Worm (Caenorhabditis elegans): Measurements from ENCODE around the gene wht-3.

wht-3 gene

ce11 chrIII:4194349-4195110 is 43.1 kb upstream of the wht-3 start:
- no peak for TF ChIP-seq nhr-23 (tag; optimal IDR thresholded peaks at IDR 0.05)
- peak; percentile 19 for TF ChIP-seq lin-13 (GFP tag; optimal IDR thresholded peaks at IDR 0.05)
- TF ChIP-seq nhr-129 (tag; optimal IDR thresholded peaks at IDR 0.05), result no peak
- TF ChIP-seq R02D3.7 (tag; optimal IDR thresholded peaks at IDR 0.05), result no peak

DNA sequence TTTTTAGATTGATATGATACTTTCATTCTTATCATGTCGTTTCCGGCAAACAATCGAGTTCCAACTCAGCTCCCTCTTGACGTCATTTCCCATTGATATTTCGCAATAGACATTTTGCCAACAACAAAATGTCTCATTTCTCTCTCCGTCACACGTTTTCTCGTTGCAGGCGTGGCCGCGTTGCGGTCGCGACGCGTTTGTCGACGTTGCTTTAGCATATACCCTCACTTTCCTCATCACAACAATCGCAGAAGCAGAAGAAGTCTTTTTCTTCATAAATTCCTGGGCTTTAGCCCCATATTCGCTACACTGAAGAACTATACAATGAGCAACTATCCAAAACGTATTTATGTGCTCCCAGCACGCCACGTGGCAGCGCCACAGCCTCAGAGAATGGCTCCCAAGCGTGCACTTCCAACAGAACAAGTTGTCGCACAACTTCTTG is 42.3 kb upstream of the wht-3 start, which contains the start of gene xbp-1:
xbp-1 (plus strand) TSS at position 151 of the 445 bp plus-strand sequence.
- TF ChIP-seq alr-1 (tag; optimal IDR thresholded peaks at IDR 0.05), result peak; percentile 31
- peak; percentile 78 for TF ChIP-seq sma-3 (GFP tag; optimal IDR thresholded peaks at IDR 0.05)
- peak; percentile 89 for TF ChIP-seq nhr-21 (tag; optimal IDR thresholded peaks at IDR 0.05)
- TF ChIP-seq unc-55 (GFP tag; optimal IDR thresholded peaks at IDR 0.05), result peak; percentile 96
- TF ChIP-seq ceh-82 (tag; optimal IDR thresholded peaks at IDR 0.05), result no peak
- TF ChIP-seq nhr-129 (tag; optimal IDR thresholded peaks at IDR 0.05), result peak; percentile 97
- no peak for TF ChIP-seq R02D3.7 (tag; optimal IDR thresholded peaks at IDR 0.05)
- peak; percentile 64 for TF ChIP-seq blmp-1 (tag; optimal IDR thresholded peaks at IDR 0.05; ENCODE audit: insufficient read depth)
- peak; percentile 80 for TF ChIP-seq sem-4 (tag; optimal IDR thresholded peaks at IDR 0.05)
- TF ChIP-seq ceh-16 (tag; optimal IDR thresholded peaks at IDR 0.05), result no peak
- no peak for TF ChIP-seq nhr-237 (tag; optimal IDR thresholded peaks at IDR 0.05)
- TF ChIP-seq Y55F3AM.14 (GFP tag; optimal IDR thresholded peaks at IDR 0.05), result peak; percentile 81
- no peak for TF ChIP-seq dmd-4 (tag; optimal IDR thresholded peaks at IDR 0.05)
- no peak for TF ChIP-seq nhr-12 (tag; optimal IDR thresholded peaks at IDR 0.05)
- TF ChIP-seq lin-11 (tag; optimal IDR thresholded peaks at IDR 0.05), result peak; percentile 87
- peak; percentile 87 for TF ChIP-seq egl-27 (tag; optimal IDR thresholded peaks at IDR 0.05)
- TF ChIP-seq lsy-2 (tag; optimal IDR thresholded peaks at IDR 0.05), result peak; percentile 70 to 90
- TF ChIP-seq crh-2 (tag; optimal IDR thresholded peaks at IDR 0.05), result peak; percentile 100
- no peak for TF ChIP-seq unc-39 (tag; optimal IDR thresholded peaks at IDR 0.05)
- no peak for TF ChIP-seq elt-1 (tag; optimal IDR thresholded peaks at IDR 0.05)
- TF ChIP-seq nhr-25 (tag; optimal IDR thresholded peaks at IDR 0.05), result peak; percentile 81
- peak; percentile 99 for TF ChIP-seq C34F6.9 (tag; optimal IDR thresholded peaks at IDR 0.05)
- no peak for TF ChIP-seq aly-2 (tag; optimal IDR thresholded peaks at IDR 0.05)
- peak; percentile 85 for TF ChIP-seq skn-1 (tag; optimal IDR thresholded peaks at IDR 0.05)
- no peak for TF ChIP-seq lin-39 (tag; optimal IDR thresholded peaks at IDR 0.05)
- TF ChIP-seq ztf-1 (GFP tag; conservative IDR thresholded peaks at IDR 0.05), result no peak
- TF ChIP-seq sma-9 (GFP tag; optimal IDR thresholded peaks at IDR 0.05), result peak; percentile 91
- no peak for TF ChIP-seq sma-9 (tag; optimal IDR thresholded peaks at IDR 0.05)
- TF ChIP-seq nhr-77 (tag; optimal IDR thresholded peaks at IDR 0.05), result no peak
- no peak for TF ChIP-seq unc-62 (GFP tag; optimal IDR thresholded peaks at IDR 0.05)
- TF ChIP-seq nhr-23 (tag; optimal IDR thresholded peaks at IDR 0.05), result no peak
- TF ChIP-seq ZK546.5 (tag; optimal IDR thresholded peaks at IDR 0.05), result no peak
- peak; percentile 74 for TF ChIP-seq zag-1 (tag; optimal IDR thresholded peaks at IDR 0.05)
- TF ChIP-seq lin-13 (GFP tag; optimal IDR thresholded peaks at IDR 0.05), result peak; percentile 85
- TF ChIP-seq mab-5 (tag; optimal IDR thresholded peaks at IDR 0.05), result peak; percentile 55
- TF ChIP-seq nhr-6 (tag; optimal IDR thresholded peaks at IDR 0.05), result peak; percentile 45
- no peak for TF ChIP-seq nhr-11 (tag; optimal IDR thresholded peaks at IDR 0.05)
- no peak for TF ChIP-seq ztf-11 (tag; optimal IDR thresholded peaks at IDR 0.05)
- TF ChIP-seq mbf-1 (tag; optimal IDR thresholded peaks at IDR 0.05), result no peak
- peak; percentile 69 for TF ChIP-seq nhr-10 (tag; optimal IDR thresholded peaks at IDR 0.05)
- TF ChIP-seq gmeb-1 (tag; optimal IDR thresholded peaks at IDR 0.05), result peak; percentile 67
- peak; percentile 89 for TF ChIP-seq F13H6.1 (tag; optimal IDR thresholded peaks at IDR 0.05)
- peak; percentile 52 for TF ChIP-seq snpc-4 (tag; optimal IDR thresholded peaks at IDR 0.05)
- peak; percentile 31 to 72 for TF ChIP-seq mdl-1 (tag; optimal IDR thresholded peaks at IDR 0.05)
- TF ChIP-seq peb-1 (tag; optimal IDR thresholded peaks at IDR 0.05), result no peak
- no peak for TF ChIP-seq elt-3 (tag; optimal IDR thresholded peaks at IDR 0.05)
- peak; percentile 99 for TF ChIP-seq fos-1 (tag; optimal IDR thresholded peaks at IDR 0.05)
- TF ChIP-seq ztf-4 (tag; optimal IDR thresholded peaks at IDR 0.05), result peak; percentile 92
- peak; percentile 92 for TF ChIP-seq ama-1 (optimal IDR thresholded peaks at IDR 0.05)

Measured in whole organism, L2 larva.